Worm (Caenorhabditis elegans) whole organism, L1 larva: Measurements from ENCODE around the gene xpf-1.

Experiments
- C04F5.9 ChIP-seq: sonication (generic microtip); optimal IDR thresholded peaks from 2 replicates; lab custom pipeline; 2016; ENCODE audit warnings: missing genetic modification characterization, missing compliant biosample characterization
- C16A3.4 ChIP-seq: fragments of 150-350 bp; optimal IDR thresholded peaks from 2 replicates; lab custom pipeline; 2014; ENCODE audit warnings: missing biosample characterization, missing genetic modification characterization
- C34B4.2 ChIP-seq: sonication (generic microtip); optimal IDR thresholded peaks from 2 replicates; lab custom pipeline; 2017; ENCODE audit warnings: mild to moderate bottlenecking, missing genetic modification characterization, missing compliant biosample characterization
- Y116A8C.19 ChIP-seq: sonication (generic microtip); optimal IDR thresholded peaks from 2 replicates; lab custom pipeline; 2016; ENCODE audit warnings: missing compliant biosample characterization, missing genetic modification characterization, borderline replicate concordance
- aha-1 ChIP-seq: fragments of 150-350 bp; optimal IDR thresholded peaks from 2 replicates; lab custom pipeline; 2014; ENCODE audit warnings: missing biosample characterization, missing genetic modification characterization
- alr-1 ChIP-seq: fragments of 200-800 bp; sonication (Bioruptor generic); optimal IDR thresholded peaks from 2 replicates; lab custom pipeline; 2018; ENCODE audit warnings: borderline replicate concordance, mild to moderate bottlenecking, missing genetic modification characterization, missing compliant biosample characterization
- ama-1 ChIP-seq: fragments of 150-350 bp; optimal IDR thresholded peaks from 2 replicates; lab custom pipeline; 2014
- ceh-63 ChIP-seq: fragments of 200-800 bp; sonication (Bioruptor generic); optimal IDR thresholded peaks from 2 replicates; lab custom pipeline; 2018; ENCODE audit warnings: mild to moderate bottlenecking, missing genetic modification characterization, missing compliant biosample characterization
- ceh-8 ChIP-seq: fragments of 200-800 bp; sonication (Bioruptor generic); optimal IDR thresholded peaks from 2 replicates; lab custom pipeline; 2018; ENCODE audit warnings: mild to moderate bottlenecking, missing genetic modification characterization, moderate library complexity, missing compliant biosample characterization
- ceh-82 ChIP-seq, 3 experiments: fragments of 150-350 bp in 1 of 3; sonication (generic microtip) in 2 of 3; optimal IDR thresholded peaks; 2 replicates each; lab custom pipeline; 2014 to 2017; ENCODE audit warnings: missing biosample characterization in 3 of 3, missing genetic modification characterization in 3 of 3
- ceh-88 ChIP-seq: fragments of 200-800 bp; sonication (Bioruptor generic); IDR thresholded peaks from 2 replicates; pipeline ENCODE4 v1.3.6; 2022; ENCODE audit warnings: missing genetic modification characterization, missing compliant biosample characterization
- efl-3 ChIP-seq: fragments of 200-800 bp; sonication (Bioruptor generic); optimal IDR thresholded peaks from 2 replicates; lab custom pipeline; 2018; ENCODE audit warnings: mild to moderate bottlenecking, missing genetic modification characterization, missing compliant biosample characterization
- ets-5 ChIP-seq: fragments of 200-800 bp; sonication (Bioruptor generic); IDR thresholded peaks from 2 replicates; pipeline ENCODE4 v1.3.6; 2022; ENCODE audit warnings: missing genetic modification characterization, missing compliant biosample characterization
- fkh-10 ChIP-seq: sonication (generic microtip); optimal IDR thresholded peaks from 2 replicates; lab custom pipeline; 2017; ENCODE audit warnings: missing biosample characterization, missing genetic modification reagents, missing genetic modification characterization
- fkh-4 ChIP-seq: sonication (generic microtip); optimal IDR thresholded peaks from 2 replicates; lab custom pipeline; 2016; ENCODE audit warnings: missing compliant biosample characterization, missing genetic modification characterization, borderline replicate concordance
- fkh-8 ChIP-seq: sonication (generic microtip); optimal IDR thresholded peaks from 2 replicates; lab custom pipeline; 2016; ENCODE audit warnings: mild to moderate bottlenecking, missing genetic modification characterization, missing compliant biosample characterization
- fos-1 ChIP-seq: fragments of 150-350 bp; optimal IDR thresholded peaks from 2 replicates; lab custom pipeline; 2014; ENCODE audit warnings: missing biosample characterization, missing genetic modification characterization
- grh-1 ChIP-seq: fragments of 200-800 bp; sonication (Bioruptor generic); IDR thresholded peaks from 2 replicates; pipeline ENCODE4 v1.3.6; 2022; ENCODE audit warnings: missing genetic modification reagents, missing genetic modification characterization, missing compliant biosample characterization
- hlh-17 ChIP-seq: fragments of 200-800 bp; sonication (Bioruptor generic); optimal IDR thresholded peaks from 2 replicates; lab custom pipeline; 2018; ENCODE audit warnings: missing genetic modification characterization, mild to moderate bottlenecking, missing compliant biosample characterization, moderate library complexity, borderline replicate concordance
- hpl-2 ChIP-seq: fragments of 150-350 bp; optimal IDR thresholded peaks from 2 replicates; lab custom pipeline; 2014; ENCODE audit warnings: missing biosample characterization, missing genetic modification reagents, missing genetic modification characterization
- irx-1 ChIP-seq: sonication (generic microtip); optimal IDR thresholded peaks from 2 replicates; lab custom pipeline; 2016; ENCODE audit warnings: missing genetic modification characterization, missing compliant biosample characterization
- isw-1 ChIP-seq: fragments of 200-800 bp; sonication (Bioruptor generic); IDR thresholded peaks from 2 replicates; pipeline ENCODE4 v1.3.6; 2022; ENCODE audit warnings: missing genetic modification characterization, missing compliant biosample characterization
- jun-1 ChIP-seq: fragments of 150-350 bp; optimal IDR thresholded peaks from 2 replicates; lab custom pipeline; 2014; ENCODE audit warnings: missing biosample characterization, missing genetic modification reagents, missing genetic modification characterization
- lin-13 ChIP-seq: fragments of 150-350 bp; optimal IDR thresholded peaks from 2 replicates; lab custom pipeline; 2014; ENCODE audit warnings: missing biosample characterization, missing genetic modification reagents, missing genetic modification characterization
- lin-14 ChIP-seq: fragments of 200-800 bp; sonication (Bioruptor generic); optimal IDR thresholded peaks from 2 replicates; lab custom pipeline; 2018; ENCODE audit warnings: mild to moderate bottlenecking, missing genetic modification characterization, moderate library complexity, missing compliant biosample characterization
- lin-15B ChIP-seq: fragments of 150-350 bp; sonication (generic microtip); optimal IDR thresholded peaks from 3 replicates; lab custom pipeline; 2014; ENCODE audit warnings: missing biosample characterization, missing genetic modification characterization
- lsy-2 ChIP-seq, 2 experiments: fragments of 150-350 bp; optimal IDR thresholded peaks; 2 replicates each; lab custom pipeline; 2014; ENCODE audit warnings: missing biosample characterization in 2 of 2, missing genetic modification characterization in 2 of 2
- mab-9 ChIP-seq: fragments of 200-800 bp; sonication (Bioruptor generic); IDR thresholded peaks from 2 replicates; pipeline ENCODE4 v1.3.6; 2022; ENCODE audit warnings: missing genetic modification reagents, missing genetic modification characterization, missing compliant biosample characterization
- mdl-1 ChIP-seq, 2 experiments: fragments of 150-350 bp; optimal IDR thresholded peaks; 2 replicates each; lab custom pipeline; 2014 to 2017; ENCODE audit warnings: missing biosample characterization in 2 of 2, missing genetic modification characterization in 2 of 2, inconsistent platforms in 1 of 2
- mef-2 ChIP-seq: fragments of 150-350 bp; optimal IDR thresholded peaks from 2 replicates; lab custom pipeline; 2014; ENCODE audit warnings: missing biosample characterization, missing genetic modification characterization
- mep-1 ChIP-seq: fragments of 150-350 bp; optimal IDR thresholded peaks from 2 replicates; lab custom pipeline; 2014; ENCODE audit warnings: missing biosample characterization, missing genetic modification characterization
- nhr-11 ChIP-seq: fragments of 150-350 bp; optimal IDR thresholded peaks from 2 replicates; lab custom pipeline; 2014; ENCODE audit warnings: missing biosample characterization, missing genetic modification characterization
- nhr-12 ChIP-seq: sonication (generic microtip); optimal IDR thresholded peaks from 2 replicates; lab custom pipeline; 2017; ENCODE audit warnings: missing biosample characterization, missing genetic modification characterization
- nhr-20 ChIP-seq: sonication (generic microtip); optimal IDR thresholded peaks from 2 replicates; lab custom pipeline; 2016; ENCODE audit warnings: mild to moderate bottlenecking, missing genetic modification characterization, missing compliant biosample characterization
- nhr-47 ChIP-seq: sonication (generic microtip); optimal IDR thresholded peaks from 2 replicates; lab custom pipeline; 2016; ENCODE audit warnings: mild to moderate bottlenecking, missing genetic modification characterization, moderate library complexity, missing compliant biosample characterization
- nhr-71 ChIP-seq: sonication (generic microtip); optimal IDR thresholded peaks from 2 replicates; lab custom pipeline; 2016; ENCODE audit warnings: mild to moderate bottlenecking, missing genetic modification characterization, moderate library complexity, missing compliant biosample characterization
- nhr-76 ChIP-seq: sonication (generic microtip); optimal IDR thresholded peaks from 2 replicates; lab custom pipeline; 2017; ENCODE audit warnings: missing biosample characterization, missing genetic modification characterization
- nhr-77 ChIP-seq: fragments of 150-350 bp; optimal IDR thresholded peaks from 2 replicates; lab custom pipeline; 2014; ENCODE audit warnings: missing biosample characterization, missing genetic modification characterization
- nhr-84 ChIP-seq: sonication (generic microtip); optimal IDR thresholded peaks from 2 replicates; lab custom pipeline; 2017; ENCODE audit warnings: missing biosample characterization, missing genetic modification characterization
- nhr-85 ChIP-seq: sonication (generic microtip); peaks from one replicate; lab custom pipeline; 2016; ENCODE audit warnings: missing genetic modification characterization, inconsistent platforms, missing compliant biosample characterization
- pag-3 ChIP-seq: sonication (generic microtip); optimal IDR thresholded peaks from 2 replicates; lab custom pipeline; 2017; ENCODE audit warnings: missing genetic modification characterization, mild to moderate bottlenecking, missing compliant biosample characterization, antibody characterized with exemption, borderline replicate concordance; ENCODE audit not compliant: insufficient read depth
- pax-3 ChIP-seq: fragments of 200-800 bp; sonication (Bioruptor generic); optimal IDR thresholded peaks from 2 replicates; lab custom pipeline; 2018; ENCODE audit warnings: mild to moderate bottlenecking, missing genetic modification characterization, moderate library complexity, missing compliant biosample characterization
- tbx-2 ChIP-seq: sonication (generic microtip); optimal IDR thresholded peaks from 2 replicates; lab custom pipeline; 2016; ENCODE audit warnings: missing genetic modification characterization, missing compliant biosample characterization
- tlp-1 ChIP-seq: fragments of 150-350 bp; optimal IDR thresholded peaks from 2 replicates; lab custom pipeline; 2014; ENCODE audit warnings: missing biosample characterization, missing genetic modification characterization
- unc-130 ChIP-seq: fragments of 150-350 bp; optimal IDR thresholded peaks from 2 replicates; lab custom pipeline; 2017; ENCODE audit warnings: missing biosample characterization, missing genetic modification characterization, inconsistent platforms
- unc-30 ChIP-seq: sonication (generic microtip); optimal IDR thresholded peaks from 2 replicates; lab custom pipeline; 2017; ENCODE audit warnings: missing biosample characterization, missing genetic modification characterization
- unc-62 ChIP-seq: fragments of 150-350 bp; optimal IDR thresholded peaks from 2 replicates; lab custom pipeline; 2014; ENCODE audit warnings: missing biosample characterization, missing genetic modification reagents, missing genetic modification characterization
- unc-86 ChIP-seq: sonication (generic microtip); optimal IDR thresholded peaks from 2 replicates; lab custom pipeline; 2016; ENCODE audit warnings: missing genetic modification characterization, missing compliant biosample characterization
- unc-98 ChIP-seq: fragments of 200-800 bp; sonication (Bioruptor generic); IDR thresholded peaks from 2 replicates; pipeline ENCODE4 v1.3.6; 2022; ENCODE audit warnings: missing genetic modification characterization, missing compliant biosample characterization
- vab-15 ChIP-seq: sonication (generic microtip); optimal IDR thresholded peaks from 2 replicates; lab custom pipeline; 2017; ENCODE audit warnings: missing genotype, mild to moderate bottlenecking, missing genetic modification characterization, missing compliant biosample characterization
- xbp-1 ChIP-seq: sonication (generic microtip); optimal IDR thresholded peaks from 2 replicates; lab custom pipeline; 2016; ENCODE audit warnings: missing genetic modification characterization, missing compliant biosample characterization
- zip-4 ChIP-seq: fragments of 200-800 bp; sonication (Bioruptor generic); optimal IDR thresholded peaks from 2 replicates; lab custom pipeline; 2018; ENCODE audit warnings: mild to moderate bottlenecking, missing genetic modification characterization, moderate library complexity, missing compliant biosample characterization
- ztf-11 ChIP-seq, 2 experiments: sonication (generic microtip); optimal IDR thresholded peaks; 2 replicates each; lab custom pipeline; 2016 to 2017; ENCODE audit warnings: missing genetic modification characterization in 2 of 2, missing biosample characterization in 1 of 2, missing compliant biosample characterization in 1 of 2

xpf-1 gene

DNA sequence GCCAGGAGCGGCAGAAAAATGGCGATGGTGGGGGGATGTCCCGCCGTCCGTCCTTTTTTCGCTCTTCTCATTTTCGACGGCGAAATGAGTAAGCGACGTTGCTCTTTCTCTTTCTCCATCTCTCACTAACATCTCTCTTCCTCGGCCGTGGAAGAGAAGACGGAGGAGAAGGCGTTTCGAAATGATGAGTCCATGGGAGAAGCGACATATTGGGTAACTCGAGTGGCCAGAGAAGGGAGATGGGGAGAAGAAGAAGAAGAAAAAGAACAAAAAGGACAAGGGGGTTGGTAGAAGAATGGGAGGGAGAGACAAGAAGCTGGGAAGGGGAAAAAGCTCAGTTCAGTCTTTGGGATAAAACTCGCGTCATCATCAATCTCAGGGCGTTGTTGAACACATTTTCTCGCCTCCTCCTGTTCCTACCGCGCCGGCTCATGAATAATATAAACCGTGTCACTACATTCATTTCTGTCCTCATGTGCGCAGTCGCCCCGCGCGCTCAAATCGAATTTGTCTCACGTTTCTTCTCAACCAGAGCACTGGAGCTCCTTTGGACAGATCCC, 55.7 kb downstream of the xpf-1 start:
- TF ChIP-seq ceh-82 (tag; optimal IDR thresholded peaks at IDR 0.05; lab: Kevin White, UChicago) (peak; percentile 8 to 70 (median 33)), tlp-1 (tag; lab: Kevin White, UChicago) (no peak), nhr-47 (peak; percentile 21), xbp-1 (tag; lab: Kevin White, UChicago) (peak; percentile 30), fos-1 (no peak), unc-30 (tag; lab: Kevin White, UChicago) (no peak), lsy-2 (tag; optimal IDR thresholded peaks at IDR 0.05; lab: Kevin White, UChicago) (peak in 1 of 2 experiments; percentile 37), lin-15B (tag; lab: Kevin White, UChicago) (no peak), fkh-10 (peak; percentile 65), nhr-20 (tag; lab: Kevin White, UChicago) (no peak), fkh-4 (tag; lab: Kevin White, UChicago) (no peak), fkh-8 (tag; lab: Kevin White, UChicago) (peak; percentile 0), ztf-11 (tag; optimal IDR thresholded peaks at IDR 0.05; lab: Kevin White, UChicago) (peak in 1 of 2 experiments; percentile 1), hpl-2 (GFP tag; lab: Kevin White, UChicago) (no peak), C34B4.2 (tag; lab: Kevin White, UChicago) (no peak), vab-15 (no peak), ceh-8 (GFP tag; lab: Kevin White, UChicago) (no peak), irx-1 (no peak), unc-62 (GFP tag; lab: Kevin White, UChicago) (no peak), isw-1 (GFP tag; lab: Robert Waterston, UW) (peak; percentile 3; the same call in 1 of the 2 replicates), nhr-85 (tag; lab: Kevin White, UChicago) (no peak), unc-98 (GFP tag; lab: Robert Waterston, UW) (no peak), nhr-77 (tag; lab: Kevin White, UChicago) (no peak), mep-1 (tag; lab: Kevin White, UChicago) (peak; percentile 7), ceh-88 (GFP tag; lab: Robert Waterston, UW) (no peak), tbx-2 (tag; lab: Kevin White, UChicago) (peak; percentile 36), lin-13 (GFP tag; lab: Kevin White, UChicago) (no peak), lin-14 (GFP tag; lab: Kevin White, UChicago) (peak; percentile 80), grh-1 (no peak), Y116A8C.19 (tag; lab: Kevin White, UChicago) (no peak), nhr-84 (no peak), ama-1 (lab: Kevin White, UChicago) (no peak), nhr-11 (tag; lab: Kevin White, UChicago) (no peak), pag-3 (tag; lab: Kevin White, UChicago) (no peak), nhr-76 (no peak), jun-1 (tag; lab: Kevin White, UChicago) (no peak), nhr-71 (tag; lab: Kevin White, UChicago) (peak; percentile 35), unc-130 (no peak), C16A3.4 (tag; lab: Kevin White, UChicago) (no peak), mab-9 (no peak), aha-1 (tag; lab: Kevin White, UChicago) (no peak), zip-4 (GFP tag; lab: Kevin White, UChicago) (no peak), ets-5 (GFP tag; lab: Robert Waterston, UW) (no peak), efl-3 (GFP tag; lab: Kevin White, UChicago) (no peak), unc-86 (tag; lab: Kevin White, UChicago) (peak; percentile 34), mef-2 (no peak), C04F5.9 (tag; lab: Kevin White, UChicago) (no peak), alr-1 (tag; lab: Kevin White, UChicago) (no peak), hlh-17 (GFP tag; lab: Kevin White, UChicago) (no peak), pax-3 (tag; lab: Kevin White, UChicago) (no peak), mdl-1 (tag; optimal IDR thresholded peaks at IDR 0.05; lab: Kevin White, UChicago) (no peak), ceh-63 (GFP tag; lab: Kevin White, UChicago) (no peak), nhr-12 (tag; lab: Kevin White, UChicago) (no peak)
